Worm (Caenorhabditis elegans) whole organism, young adult: ENCODE measurements around the gene col-183.

Experiments
- B0019.2 ChIP-seq: fragments of 200-800 bp; sonication (Bioruptor generic); conservative IDR thresholded peaks from 2 replicates; pipeline ENCODE4 v1.3.6; 2022; ENCODE audit warnings: missing genetic modification reagents, missing genetic modification characterization, missing compliant biosample characterization
- B0261.1 ChIP-seq: sonication (generic microtip); optimal IDR thresholded peaks from 2 replicates; lab custom pipeline; 2016; ENCODE audit warnings: mild to moderate bottlenecking, missing genetic modification characterization, moderate library complexity, missing compliant biosample characterization
- D2030.7 ChIP-seq: fragments of 200-800 bp; sonication (Bioruptor generic); IDR thresholded peaks from 2 replicates; pipeline ENCODE4 v1.3.6; 2022; ENCODE audit warnings: missing genetic modification reagents, missing genetic modification characterization, missing compliant biosample characterization
- F10E7.11 ChIP-seq: sonication (generic microtip); optimal IDR thresholded peaks from 2 replicates; lab custom pipeline; 2017; ENCODE audit warnings: mild to moderate bottlenecking, missing genetic modification characterization, moderate library complexity, missing compliant biosample characterization
- F23B12.7 ChIP-seq: sonication (generic microtip); optimal IDR thresholded peaks from 2 replicates; lab custom pipeline; 2017; ENCODE audit warnings: missing genetic modification characterization, mild to moderate bottlenecking, missing compliant biosample characterization, antibody characterized with exemption, moderate library complexity; ENCODE audit not compliant: insufficient read depth
- F33H1.4 ChIP-seq: fragments of 200-800 bp; sonication (Bioruptor generic); IDR thresholded peaks from 2 replicates; pipeline ENCODE4 v1.3.6; 2022; ENCODE audit warnings: missing genetic modification reagents, missing genetic modification characterization, missing compliant biosample characterization
- F37B4.10 ChIP-seq: fragments of 200-800 bp; sonication (Bioruptor generic); IDR thresholded peaks from 2 replicates; pipeline ENCODE4 v1.3.6; 2022; ENCODE audit warnings: missing genetic modification characterization, missing compliant biosample characterization
- F39B2.1 ChIP-seq: fragments of 200-800 bp; sonication (Bioruptor generic); IDR thresholded peaks from 2 replicates; pipeline ENCODE4 v1.3.6; 2022; ENCODE audit warnings: missing genetic modification reagents, missing genetic modification characterization, missing compliant biosample characterization
- F57C9.4 ChIP-seq: sonication (generic microtip); optimal IDR thresholded peaks from 2 replicates; lab custom pipeline; 2017; ENCODE audit warnings: mild to moderate bottlenecking, missing genetic modification characterization, missing compliant biosample characterization
- K11D2.4 ChIP-seq: fragments of 200-800 bp; sonication (Bioruptor generic); IDR thresholded peaks from 2 replicates; pipeline ENCODE4 v1.3.6; 2022; ENCODE audit warnings: missing genetic modification reagents, missing genetic modification characterization, missing compliant biosample characterization
- Y56A3A.18 ChIP-seq: fragments of 200-800 bp; sonication (Bioruptor generic); IDR thresholded peaks from 2 replicates; pipeline ENCODE4 v1.3.6; 2022; ENCODE audit warnings: missing genetic modification reagents, missing genetic modification characterization, missing compliant biosample characterization
- Y67H2A.10 ChIP-seq: fragments of 200-800 bp; sonication (Bioruptor generic); conservative IDR thresholded peaks from 2 replicates; pipeline ENCODE4 v1.3.6; 2022; ENCODE audit warnings: missing genetic modification reagents, missing genetic modification characterization, missing compliant biosample characterization
- Y79H2A.3 ChIP-seq: fragments of 200-800 bp; sonication (Bioruptor generic); conservative IDR thresholded peaks from 2 replicates; pipeline ENCODE4 v1.3.6; 2022; ENCODE audit warnings: missing genetic modification reagents, missing genetic modification characterization, missing compliant biosample characterization
- Y95B8A.8 ChIP-seq: fragments of 200-800 bp; sonication (Bioruptor generic); IDR thresholded peaks from 2 replicates; pipeline ENCODE4 v1.3.6; 2022; ENCODE audit warnings: missing genetic modification reagents, missing genetic modification characterization, missing compliant biosample characterization
- akir-1 ChIP-seq: fragments of 200-800 bp; sonication (Bioruptor generic); optimal IDR thresholded peaks from 2 replicates; lab custom pipeline; 2018; ENCODE audit warnings: mild to moderate bottlenecking, missing genetic modification characterization, moderate library complexity, missing compliant biosample characterization
- athp-1 ChIP-seq: sonication (generic microtip); optimal IDR thresholded peaks from 2 replicates; lab custom pipeline; 2017; ENCODE audit warnings: mild to moderate bottlenecking, missing genetic modification characterization, missing compliant biosample characterization
- attf-5 ChIP-seq: fragments of 200-800 bp; sonication (Bioruptor generic); optimal IDR thresholded peaks from 2 replicates; lab custom pipeline; 2018; ENCODE audit warnings: mild to moderate bottlenecking, missing genetic modification characterization, missing compliant biosample characterization
- cebp-1 ChIP-seq, 2 experiments: fragments of 200-800 bp in 1 of 2; sonication (Bioruptor generic) in 1 of 2; sonication (generic microtip) in 1 of 2; IDR thresholded peaks in 1 of 2; optimal IDR thresholded peaks in 1 of 2; 2 replicates each; pipeline versions ENCODE4 v1.3.6 to Lab custom; 2017 to 2022; ENCODE audit warnings: missing compliant biosample characterization in 2 of 2, missing genetic modification characterization in 2 of 2, mild to moderate bottlenecking in 1 of 2, missing genetic modification reagents in 1 of 2, moderate library complexity in 1 of 2
- chd-7 ChIP-seq: sonication (generic microtip); optimal IDR thresholded peaks from 2 replicates; lab custom pipeline; 2016; ENCODE audit warnings: mild to moderate bottlenecking, missing genetic modification characterization, moderate library complexity, missing compliant biosample characterization
- die-1 ChIP-seq: sonication (generic microtip); optimal IDR thresholded peaks from 2 replicates; lab custom pipeline; 2016; ENCODE audit warnings: missing genotype, mild to moderate bottlenecking, missing genetic modification characterization, missing compliant biosample characterization
- egl-44 ChIP-seq: fragments of 200-800 bp; sonication (Bioruptor generic); IDR thresholded peaks from 2 replicates; pipeline ENCODE4 v1.3.6; 2022; ENCODE audit warnings: missing genetic modification reagents, missing genetic modification characterization, missing compliant biosample characterization
- ets-4 ChIP-seq: fragments of 200-800 bp; sonication (Bioruptor generic); optimal IDR thresholded peaks from 2 replicates; lab custom pipeline; 2018; ENCODE audit warnings: mild to moderate bottlenecking, missing genetic modification characterization, missing compliant biosample characterization
- fkh-3 ChIP-seq: sonication (generic microtip); optimal IDR thresholded peaks from 2 replicates; lab custom pipeline; 2016; ENCODE audit warnings: mild to moderate bottlenecking, missing genetic modification characterization, missing compliant biosample characterization
- gei-17 ChIP-seq: fragments of 200-800 bp; sonication (Bioruptor generic); optimal IDR thresholded peaks from 2 replicates; lab custom pipeline; 2018; ENCODE audit warnings: mild to moderate bottlenecking, missing genetic modification characterization, missing compliant biosample characterization
- hmg-20 ChIP-seq: fragments of 200-800 bp; sonication (Bioruptor generic); IDR thresholded peaks from 2 replicates; pipeline ENCODE4 v1.3.6; 2022; ENCODE audit warnings: missing genetic modification reagents, missing genetic modification characterization, missing compliant biosample characterization
- let-526 ChIP-seq: fragments of 200-800 bp; sonication (Bioruptor generic); IDR thresholded peaks from 2 replicates; pipeline ENCODE4 v1.3.6; 2022; ENCODE audit warnings: missing genetic modification reagents, missing genetic modification characterization, missing compliant biosample characterization
- lin-40 ChIP-seq: sonication (generic microtip); optimal IDR thresholded peaks from 2 replicates; lab custom pipeline; 2016; ENCODE audit warnings: missing genetic modification characterization, mild to moderate bottlenecking, missing compliant biosample characterization, missing genotype, missing genetic modification reagents
- lsl-1 ChIP-seq: fragments of 200-800 bp; sonication (Bioruptor generic); optimal IDR thresholded peaks from 2 replicates; lab custom pipeline; 2018; ENCODE audit warnings: mild to moderate bottlenecking, missing genetic modification characterization, moderate library complexity, missing compliant biosample characterization
- lsy-27 ChIP-seq: sonication (generic microtip); optimal IDR thresholded peaks from 2 replicates; lab custom pipeline; 2017; ENCODE audit warnings: missing genetic modification characterization, mild to moderate bottlenecking, missing compliant biosample characterization, antibody characterized with exemption, missing genotype, borderline replicate concordance; ENCODE audit not compliant: insufficient read depth
- madf-10 ChIP-seq: sonication (generic microtip); optimal IDR thresholded peaks from 2 replicates; lab custom pipeline; 2016; ENCODE audit warnings: mild to moderate bottlenecking, missing genetic modification characterization, missing compliant biosample characterization
- madf-8 ChIP-seq: fragments of 200-800 bp; sonication (Bioruptor generic); conservative IDR thresholded peaks from 2 replicates; pipeline ENCODE4 v1.3.6; 2022; ENCODE audit warnings: missing genetic modification reagents, missing genetic modification characterization, missing compliant biosample characterization
- mcd-1 ChIP-seq: fragments of 200-800 bp; sonication (Bioruptor generic); IDR thresholded peaks from 2 replicates; pipeline ENCODE4 v1.3.6; 2022; ENCODE audit warnings: missing genetic modification reagents, missing genetic modification characterization, missing compliant biosample characterization
- mxl-1 ChIP-seq: sonication (generic microtip); optimal IDR thresholded peaks from 2 replicates; lab custom pipeline; 2016; ENCODE audit warnings: missing genetic modification characterization, missing compliant biosample characterization
- nhr-179 ChIP-seq: sonication (generic microtip); optimal IDR thresholded peaks from 2 replicates; lab custom pipeline; 2016; ENCODE audit warnings: mild to moderate bottlenecking, missing genetic modification characterization, missing compliant biosample characterization
- nhr-27 ChIP-seq: fragments of 200-800 bp; sonication (Bioruptor generic); optimal IDR thresholded peaks from 2 replicates; lab custom pipeline; 2018; ENCODE audit warnings: mild to moderate bottlenecking, missing genetic modification characterization, moderate library complexity, missing compliant biosample characterization
- nhr-90 ChIP-seq: sonication (generic microtip); optimal IDR thresholded peaks from 2 replicates; lab custom pipeline; 2016; ENCODE audit warnings: missing genotype, mild to moderate bottlenecking, missing genetic modification characterization, missing compliant biosample characterization
- pha-4 ChIP-seq: fragments of 150-350 bp; sonication (generic microtip); optimal IDR thresholded peaks from 2 replicates; lab custom pipeline; 2014; ENCODE audit warnings: missing biosample characterization, missing genetic modification reagents, missing genetic modification characterization
- rpc-1 ChIP-seq, 2 experiments: fragments of 150-350 bp in 1 of 2; sonication (generic microtip) in 1 of 2; optimal IDR thresholded peaks; 2 replicates each; lab custom pipeline; 2014 to 2018; ENCODE audit warnings: missing biosample characterization in 1 of 2, missing genetic modification characterization in 1 of 2, missing genetic modification reagents in 1 of 2, missing genotype in 1 of 2
- snpc-1.1 ChIP-seq: sonication (generic microtip); optimal IDR thresholded peaks from 2 replicates; lab custom pipeline; 2017; ENCODE audit warnings: missing genetic modification characterization, mild to moderate bottlenecking, missing compliant biosample characterization, antibody characterized with exemption, moderate library complexity, missing genotype, missing genetic modification reagents; ENCODE audit not compliant: insufficient read depth
- snpc-3.4 ChIP-seq: sonication (generic microtip); optimal IDR thresholded peaks from 2 replicates; lab custom pipeline; 2017; ENCODE audit warnings: missing genetic modification characterization, mild to moderate bottlenecking, missing compliant biosample characterization, antibody characterized with exemption, moderate library complexity, missing genotype, missing genetic modification reagents
- somi-1 ChIP-seq: fragments of 200-800 bp; sonication (Bioruptor generic); optimal IDR thresholded peaks from 2 replicates; lab custom pipeline; 2018; ENCODE audit warnings: mild to moderate bottlenecking, missing genetic modification characterization, missing compliant biosample characterization
- tbp1 ChIP-seq: fragments of 200-800 bp; sonication (Bioruptor generic); optimal IDR thresholded peaks from 2 replicates; lab custom pipeline; 2018; ENCODE audit warnings: mild to moderate bottlenecking, missing genetic modification characterization, missing compliant biosample characterization
- ztf-3 ChIP-seq: fragments of 200-800 bp; sonication (Bioruptor generic); optimal IDR thresholded peaks from 2 replicates; lab custom pipeline; 2018; ENCODE audit warnings: mild to moderate bottlenecking, missing genetic modification characterization, missing compliant biosample characterization

Gene col-183

ce11 chrX:13499098-13499497 is 31.5 kb upstream of the col-183 start:
- TF ChIP-seq Y67H2A.10 (GFP tag; lab: Robert Waterston, UW) (no peak), madf-8 (GFP tag; lab: Robert Waterston, UW) (no peak), ets-4 (no peak), K11D2.4 (no peak)

DNA sequence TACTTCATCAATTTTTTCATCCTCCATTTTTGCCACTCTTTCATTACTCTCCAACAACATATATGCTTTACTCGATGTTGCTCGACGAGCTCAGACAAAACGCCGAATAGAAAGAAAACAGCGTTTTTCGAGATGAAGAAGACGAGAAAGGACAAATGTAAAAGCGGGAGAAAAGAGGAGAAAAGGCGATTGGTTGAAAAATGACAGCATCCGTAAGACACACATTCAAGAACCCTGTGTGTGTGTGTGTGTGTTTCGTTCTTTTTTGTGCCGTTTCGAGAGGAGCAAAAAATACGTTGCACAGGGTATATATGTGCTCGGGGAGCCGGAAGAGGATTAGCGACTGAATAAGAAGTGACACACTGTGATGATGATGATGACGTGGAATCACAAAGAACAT is 26.2 kb upstream of the col-183 start:
- no peak for TF ChIP-seq F39B2.1 (GFP tag; lab: Robert Waterston, UW)
- no peak for TF ChIP-seq somi-1
- TF ChIP-seq Y95B8A.8 = no peak
- no peak for TF ChIP-seq rpc-1 (optimal IDR thresholded peaks at IDR 0.05; lab: Kevin White, UChicago)
- no peak for TF ChIP-seq rpc-1 (tag; optimal IDR thresholded peaks at IDR 0.05; lab: Kevin White, UChicago)
- TF ChIP-seq snpc-1.1 (tag; lab: Kevin White, UChicago) = no peak
- no peak for TF ChIP-seq lsl-1 (GFP tag; lab: Kevin White, UChicago)
- TF ChIP-seq B0261.1 (tag; lab: Kevin White, UChicago) = no peak
- no peak for TF ChIP-seq F33H1.4 (GFP tag; lab: Robert Waterston, UW)
- no peak for TF ChIP-seq nhr-90 (tag; lab: Kevin White, UChicago)
- no peak for TF ChIP-seq Y56A3A.18 (GFP tag; lab: Robert Waterston, UW)
- TF ChIP-seq ztf-3 (GFP tag; lab: Kevin White, UChicago) = no peak
- no peak for TF ChIP-seq lsy-27 (tag; lab: Kevin White, UChicago)
- no peak for TF ChIP-seq F23B12.7
- no peak for TF ChIP-seq pha-4 (tag; lab: Kevin White, UChicago)
- no peak for TF ChIP-seq nhr-179 (tag; lab: Kevin White, UChicago)

DNA sequence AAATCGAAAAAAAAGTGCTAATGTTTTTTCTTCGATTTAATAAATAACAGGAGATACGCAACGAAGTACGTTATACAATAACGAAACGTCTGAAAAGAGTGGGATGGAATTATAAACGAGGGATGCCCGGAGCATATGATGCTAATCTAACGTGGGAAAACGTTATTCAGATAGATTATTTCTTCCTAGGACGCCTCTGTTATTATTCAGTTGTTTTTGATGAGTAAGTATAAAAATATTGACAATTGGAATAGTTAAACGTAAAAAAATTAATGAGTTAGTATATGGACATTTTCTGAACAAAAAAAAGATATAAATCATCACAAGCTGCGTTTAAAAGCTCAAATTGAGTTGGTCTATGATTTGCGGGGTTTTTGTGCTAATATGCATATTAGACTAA is 17.2 kb upstream of the col-183 start, which contains the start of gene srd-51:
Gene srd-51, minus strand, starts transcription at position 101 of the 400 bp plus-strand sequence.
- TF ChIP-seq fkh-3 (tag; lab: Kevin White, UChicago) = no peak
- no peak for TF ChIP-seq mcd-1 (GFP tag; lab: Robert Waterston, UW)
- no peak for TF ChIP-seq F33H1.4 (GFP tag; lab: Robert Waterston, UW)
- no peak for TF ChIP-seq lsy-27 (tag; lab: Kevin White, UChicago)
- TF ChIP-seq mxl-1 = no peak
- no peak for TF ChIP-seq hmg-20 (GFP tag; lab: Robert Waterston, UW)
- TF ChIP-seq F37B4.10 (GFP tag; lab: Robert Waterston, UW) = no peak
- no peak for TF ChIP-seq gei-17 (GFP tag; lab: Kevin White, UChicago)
- no peak for TF ChIP-seq nhr-90 (tag; lab: Kevin White, UChicago)
- no peak for TF ChIP-seq tbp1 (GFP tag; lab: Kevin White, UChicago)
- no peak for TF ChIP-seq attf-5 (GFP tag; lab: Kevin White, UChicago)
- TF ChIP-seq madf-8 (GFP tag; lab: Robert Waterston, UW) = no peak
- no peak for TF ChIP-seq chd-7
- TF ChIP-seq cebp-1 (GFP tag; IDR thresholded peaks at IDR 0.05; lab: Robert Waterston, UW) = no peak
- no peak for TF ChIP-seq cebp-1 (tag; optimal IDR thresholded peaks at IDR 0.05; lab: Kevin White, UChicago)

DNA sequence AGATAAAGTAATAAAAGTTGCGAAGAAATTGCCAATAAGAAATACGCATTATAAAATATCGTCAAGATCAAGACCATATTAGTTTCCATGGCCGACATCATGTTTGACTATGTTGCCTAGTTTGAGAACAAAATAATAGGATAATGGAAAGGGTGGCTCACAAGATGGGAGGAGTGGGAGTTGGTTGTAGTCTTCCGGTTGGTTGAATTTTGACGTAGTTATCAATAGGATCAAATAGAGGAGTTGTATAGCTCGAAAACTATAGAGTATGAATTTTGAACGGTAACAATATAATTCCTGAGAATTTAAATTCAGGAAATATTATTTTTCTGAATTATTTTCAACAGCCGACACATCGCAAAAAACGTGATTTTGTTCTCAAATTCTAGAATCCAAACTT is 14.1 kb upstream of the col-183 start, which contains the start of gene srd-50:
Gene srd-50, minus strand, starts transcription at position 101 of the 400 bp plus-strand sequence.
- TF ChIP-seq F57C9.4 (tag; lab: Kevin White, UChicago) (no peak), lin-40 (tag; lab: Kevin White, UChicago) (no peak), athp-1 (tag; lab: Kevin White, UChicago) (no peak), Y79H2A.3 (GFP tag; lab: Robert Waterston, UW) (no peak), D2030.7 (no peak), madf-10 (tag; lab: Kevin White, UChicago) (no peak), egl-44 (GFP tag; lab: Robert Waterston, UW) (no peak), F10E7.11 (tag; lab: Kevin White, UChicago) (no peak), let-526 (GFP tag; lab: Robert Waterston, UW) (no peak), chd-7 (no peak), pha-4 (tag; lab: Kevin White, UChicago) (no peak), akir-1 (no peak), K11D2.4 (no peak), snpc-3.4 (no peak), B0019.2 (no peak), die-1 (no peak), nhr-27 (no peak)
